Comparison of ENCODE assay signal across 1 fruit fly cellular context in genomic region chr3L:9128700-9129582, dm6.
A peak's percentile ranks its signal among the peaks of the same experiment; 100 is the strongest.
TF ChIP-seq lines count a peak whose summit lies in the region.

No protein-coding gene starts in this region.

TF ChIP-seq in whole organism, embryonic, 481 proteins besides CTCF, POLR2A, EP300 and RAD21 (continued from another document and continues in another):
- TF ChIP-seq CG12236 (GFP tag; optimal IDR thresholded peaks at IDR 0.05; lab: Kevin White, UChicago), result no peak
- peak; percentile 75 for TF ChIP-seq CG17385 (GFP tag; optimal IDR thresholded peaks at IDR 0.05; lab: Kevin White, UChicago)
- TF ChIP-seq Elba2 (GFP tag; optimal IDR thresholded peaks at IDR 0.05; lab: Kevin White, UChicago), result no peak
- TF ChIP-seq CG2116 (GFP tag; optimal IDR thresholded peaks at IDR 0.05; lab: Kevin White, UChicago), result peak; percentile 38
- TF ChIP-seq Nf-YA (GFP tag; IDR thresholded peaks at IDR 0.05; lab: Robert Waterston, UW), result 0 out of 2 replicates have a peak, but pooled peaks have one; percentile 20
- TF ChIP-seq tup (GFP tag; optimal IDR thresholded peaks at IDR 0.05; lab: Kevin White, UChicago), result no peak
- TF ChIP-seq tap (tag; optimal IDR thresholded peaks at IDR 0.05; lab: Kevin White, UChicago), result peak; percentile 49
- TF ChIP-seq HLH4C (GFP tag; IDR thresholded peaks at IDR 0.05; lab: Robert Waterston, UW; ENCODE audit: partially characterized antibody), result no peak
- peak; percentile 45 for TF ChIP-seq Meics (GFP tag; optimal IDR thresholded peaks at IDR 0.05; lab: Kevin White, UChicago)
- no peak for TF ChIP-seq Doc2 (GFP tag; IDR thresholded peaks at IDR 0.05; lab: Robert Waterston, UW)
- peak; percentile 89 for TF ChIP-seq CG7556 (GFP tag; optimal IDR thresholded peaks at IDR 0.05; lab: Kevin White, UChicago)
- TF ChIP-seq CG3847 (GFP tag; IDR thresholded peaks at IDR 0.05; lab: Robert Waterston, UW), result 0 out of 2 replicates have a peak, but pooled peaks have one; percentile 11
- TF ChIP-seq chif (GFP tag; optimal IDR thresholded peaks at IDR 0.05; lab: Kevin White, UChicago), result peak in 1 of 2 experiments; percentile 8
- no peak for TF ChIP-seq NC2α (GFP tag; optimal IDR thresholded peaks at IDR 0.05; lab: Kevin White, UChicago)
- peak; percentile 47 for TF ChIP-seq oc (tag; optimal IDR thresholded peaks at IDR 0.05; lab: Kevin White, UChicago)
- TF ChIP-seq CG2202 (tag; optimal IDR thresholded peaks at IDR 0.05; lab: Kevin White, UChicago), result peak; percentile 61
- no peak for TF ChIP-seq shn (GFP tag; optimal IDR thresholded peaks at IDR 0.05; lab: Kevin White, UChicago)
- TF ChIP-seq tna (GFP tag; IDR thresholded peaks at IDR 0.05; lab: Robert Waterston, UW; ENCODE audit: partially characterized antibody), result no peak
- no peak for TF ChIP-seq prd (optimal IDR thresholded peaks at IDR 0.05; lab: Kevin White, UChicago)
- peak; percentile 43; the same call in 1 of the 3 replicates for TF ChIP-seq prd (GFP tag; IDR thresholded peaks at IDR 0.05; lab: Robert Waterston, UW)
- peak; percentile 86 for TF ChIP-seq CoRest (tag; optimal IDR thresholded peaks at IDR 0.05; lab: Kevin White, UChicago)
- no peak for TF ChIP-seq sim (GFP tag; IDR thresholded peaks at IDR 0.05; lab: Robert Waterston, UW)
- no peak for TF ChIP-seq Ets97D (GFP tag; optimal IDR thresholded peaks at IDR 0.05; lab: Kevin White, UChicago)
- peak; percentile 58 for TF ChIP-seq nau (GFP tag; optimal IDR thresholded peaks at IDR 0.05; lab: Kevin White, UChicago)
- TF ChIP-seq CG10366 (GFP tag; IDR thresholded peaks at IDR 0.05; lab: Robert Waterston, UW), result no peak
- TF ChIP-seq CG11504 (tag; optimal IDR thresholded peaks at IDR 0.05; lab: Kevin White, UChicago), result peak; percentile 81
- TF ChIP-seq gcm (GFP tag; optimal IDR thresholded peaks at IDR 0.05; lab: Kevin White, UChicago), result peak; percentile 61
- TF ChIP-seq otp (GFP tag; IDR thresholded peaks at IDR 0.05; lab: Robert Waterston, UW), result no peak
- TF ChIP-seq C15 (GFP tag; IDR thresholded peaks at IDR 0.05; lab: Robert Waterston, UW), result no peak
- peak; percentile 81 for TF ChIP-seq Sox102F (GFP tag; optimal IDR thresholded peaks at IDR 0.05; lab: Kevin White, UChicago)
- TF ChIP-seq p53 (GFP tag; optimal IDR thresholded peaks at IDR 0.05; lab: Kevin White, UChicago), result no peak
- TF ChIP-seq cad (GFP tag; optimal IDR thresholded peaks at IDR 0.05; lab: Kevin White, UChicago), result no peak
- TF ChIP-seq stwl (tag; optimal IDR thresholded peaks at IDR 0.05; lab: Kevin White, UChicago), result no peak
- no peak for TF ChIP-seq crc (GFP tag; optimal IDR thresholded peaks at IDR 0.05; lab: Kevin White, UChicago)
- no peak for TF ChIP-seq Kr (GFP tag; optimal IDR thresholded peaks at IDR 0.05; lab: Kevin White, UChicago)
- peak; percentile 75 for TF ChIP-seq tio (GFP tag; optimal IDR thresholded peaks at IDR 0.05; lab: Kevin White, UChicago)
- peak in 1 of 2 experiments; percentile 5 for TF ChIP-seq Pdp1 (GFP tag; optimal IDR thresholded peaks at IDR 0.05; lab: Kevin White, UChicago)
- peak; percentile 40 for TF ChIP-seq CG31388 (GFP tag; optimal IDR thresholded peaks at IDR 0.05; lab: Kevin White, UChicago)
- TF ChIP-seq rib (GFP tag; IDR thresholded peaks at IDR 0.05; lab: Robert Waterston, UW), result peak; percentile 48; the same call in 1 of the 2 replicates
- peak; percentile 75 for TF ChIP-seq unpg (GFP tag; optimal IDR thresholded peaks at IDR 0.05; lab: Kevin White, UChicago)
- peak; percentile 50 for TF ChIP-seq ftz-f1 (GFP tag; optimal IDR thresholded peaks at IDR 0.05; lab: Kevin White, UChicago)
- TF ChIP-seq CG18619 (GFP tag; optimal IDR thresholded peaks at IDR 0.05; lab: Kevin White, UChicago), result peak; percentile 72
- TF ChIP-seq Ptx1 (GFP tag; IDR thresholded peaks at IDR 0.05; lab: Robert Waterston, UW), result peak; percentile 41
- TF ChIP-seq E2f1 (GFP tag; IDR thresholded peaks at IDR 0.05; lab: Robert Waterston, UW), result peak; percentile 23; the same call in 1 of the 2 replicates
- peak; percentile 20 for TF ChIP-seq sug (tag; optimal IDR thresholded peaks at IDR 0.05; lab: Kevin White, UChicago)
- TF ChIP-seq CG7372 (GFP tag; IDR thresholded peaks at IDR 0.05; lab: Robert Waterston, UW), result no peak
- TF ChIP-seq tin (GFP tag; optimal IDR thresholded peaks at IDR 0.05; lab: Kevin White, UChicago), result peak; percentile 51
- TF ChIP-seq CG5245 (GFP tag; optimal IDR thresholded peaks at IDR 0.05; lab: Kevin White, UChicago), result peak; percentile 41
- TF ChIP-seq esg (GFP tag; conservative IDR thresholded peaks at IDR 0.05; lab: Robert Waterston, UW), result 0 out of 2 replicates have a peak, but pooled peaks have one; percentile 11
- TF ChIP-seq schlank (tag; optimal IDR thresholded peaks at IDR 0.05; lab: Kevin White, UChicago), result no peak
- TF ChIP-seq CG12071 (GFP tag; optimal IDR thresholded peaks at IDR 0.05; lab: Kevin White, UChicago), result peak; percentile 3
- no peak for TF ChIP-seq B-H2 (GFP tag; optimal IDR thresholded peaks at IDR 0.05; lab: Kevin White, UChicago)
- TF ChIP-seq CG3065 (GFP tag; optimal IDR thresholded peaks at IDR 0.05; lab: Kevin White, UChicago), result peak; percentile 44
- peak; percentile 39 for TF ChIP-seq lab (GFP tag; optimal IDR thresholded peaks at IDR 0.05; lab: Kevin White, UChicago)
- peak; percentile 30 for TF ChIP-seq Usf (GFP tag; optimal IDR thresholded peaks at IDR 0.05; lab: Kevin White, UChicago)
- no peak for TF ChIP-seq ab (GFP tag; optimal IDR thresholded peaks at IDR 0.05; lab: Kevin White, UChicago)
- TF ChIP-seq inv (GFP tag; IDR thresholded peaks at IDR 0.05; lab: Robert Waterston, UW; ENCODE audit: partially characterized antibody), result no peak
- TF ChIP-seq Antp (GFP tag; optimal IDR thresholded peaks at IDR 0.05; lab: Kevin White, UChicago), result no peak
- TF ChIP-seq cato (GFP tag; optimal IDR thresholded peaks at IDR 0.05; lab: Kevin White, UChicago; ENCODE audit: borderline replicate concordance), result peak; percentile 42
- no peak for TF ChIP-seq CG34376 (GFP tag; optimal IDR thresholded peaks at IDR 0.05; lab: Kevin White, UChicago)
- TF ChIP-seq Nf-YB (GFP tag; optimal IDR thresholded peaks at IDR 0.05; lab: Kevin White, UChicago), result peak; percentile 72
- no peak for TF ChIP-seq CG17612 (GFP tag; IDR thresholded peaks at IDR 0.05; lab: Robert Waterston, UW)
- TF ChIP-seq abd-A (tag; optimal IDR thresholded peaks at IDR 0.05; lab: Kevin White, UChicago), result no peak
- no peak for TF ChIP-seq CG2889 (GFP tag; IDR thresholded peaks at IDR 0.05; lab: Robert Waterston, UW)
- TF ChIP-seq phol (tag; optimal IDR thresholded peaks at IDR 0.05; lab: Kevin White, UChicago), result peak; percentile 83
- peak in 1 of 2 experiments; percentile 82 for TF ChIP-seq bsh (GFP tag; optimal IDR thresholded peaks at IDR 0.05; lab: Kevin White, UChicago)
- peak; percentile 53 for TF ChIP-seq salm (tag; optimal IDR thresholded peaks at IDR 0.05; lab: Kevin White, UChicago)
- no peak for TF ChIP-seq peb (GFP tag; IDR thresholded peaks at IDR 0.05; lab: Robert Waterston, UW)
- no peak for TF ChIP-seq CG4854 (GFP tag; optimal IDR thresholded peaks at IDR 0.05; lab: Kevin White, UChicago)
- TF ChIP-seq sd (tag; optimal IDR thresholded peaks at IDR 0.05; lab: Kevin White, UChicago), result peak; percentile 16
- 0 out of 3 replicates have a peak, but pooled peaks have one; percentile 36 for TF ChIP-seq Opbp (GFP tag; IDR thresholded peaks at IDR 0.05; lab: Robert Waterston, UW; ENCODE audit: partially characterized antibody)
- TF ChIP-seq Jarid2 (GFP tag; optimal IDR thresholded peaks at IDR 0.05; lab: Kevin White, UChicago), result no peak
- TF ChIP-seq CG7745 (tag; optimal IDR thresholded peaks at IDR 0.05; lab: Kevin White, UChicago), result no peak
- TF ChIP-seq Eip74EF (GFP tag; optimal IDR thresholded peaks at IDR 0.05; lab: Kevin White, UChicago), result peak in 1 of 2 experiments; percentile 65
- peak; percentile 19 for TF ChIP-seq Dek (tag; optimal IDR thresholded peaks at IDR 0.05; lab: Kevin White, UChicago)
- peak; percentile 33 for TF ChIP-seq Fer3 (tag; optimal IDR thresholded peaks at IDR 0.05; lab: Kevin White, UChicago)
- peak; percentile 79 for TF ChIP-seq D19A (tag; optimal IDR thresholded peaks at IDR 0.05; lab: Kevin White, UChicago)
- TF ChIP-seq CG7839 (tag; optimal IDR thresholded peaks at IDR 0.05; lab: Kevin White, UChicago), result peak; percentile 70
- no peak for TF ChIP-seq BEAF-32 (GFP tag; optimal IDR thresholded peaks at IDR 0.05; lab: Kevin White, UChicago)
- peak; percentile 38 for TF ChIP-seq exex (tag; optimal IDR thresholded peaks at IDR 0.05; lab: Kevin White, UChicago)
- TF ChIP-seq CG7786 (GFP tag; optimal IDR thresholded peaks at IDR 0.05; lab: Kevin White, UChicago), result no peak
- TF ChIP-seq Sry-δ (GFP tag; optimal IDR thresholded peaks at IDR 0.05; lab: Kevin White, UChicago), result no peak
- no peak for TF ChIP-seq CG8089 (GFP tag; optimal IDR thresholded peaks at IDR 0.05; lab: Kevin White, UChicago)
- TF ChIP-seq Ets65A (GFP tag; lab: Kevin White, UChicago), result no peak
- no peak for TF ChIP-seq amos (GFP tag; IDR thresholded peaks at IDR 0.05; lab: Robert Waterston, UW; ENCODE audit: partially characterized antibody)
- peak; percentile 44 for TF ChIP-seq wor (GFP tag; IDR thresholded peaks at IDR 0.05; lab: Robert Waterston, UW)
- no peak for TF ChIP-seq CG3838 (GFP tag; optimal IDR thresholded peaks at IDR 0.05; lab: Kevin White, UChicago)
- TF ChIP-seq CG16815 (GFP tag; optimal IDR thresholded peaks at IDR 0.05; lab: Kevin White, UChicago), result peak; percentile 62
- TF ChIP-seq jumu (GFP tag; optimal IDR thresholded peaks at IDR 0.05; lab: Kevin White, UChicago), result no peak
- TF ChIP-seq CG10209 (GFP tag; optimal IDR thresholded peaks at IDR 0.05; lab: Kevin White, UChicago), result peak; percentile 77
- no peak for TF ChIP-seq CG18764 (GFP tag; optimal IDR thresholded peaks at IDR 0.05; lab: Kevin White, UChicago)
- TF ChIP-seq CG4730 (GFP tag; IDR thresholded peaks at IDR 0.05; lab: Robert Waterston, UW), result no peak
- TF ChIP-seq stc (GFP tag; IDR thresholded peaks at IDR 0.05; lab: Robert Waterston, UW), result no peak
- 0 out of 2 replicates have a peak, but pooled peaks have one; percentile 31 for TF ChIP-seq vvl (GFP tag; IDR thresholded peaks at IDR 0.05; lab: Robert Waterston, UW)
- TF ChIP-seq ranshi (GFP tag; IDR thresholded peaks at IDR 0.05; lab: Robert Waterston, UW), result 0 out of 2 replicates have a peak, but pooled peaks have one; percentile 4
- TF ChIP-seq ATbp (GFP tag; optimal IDR thresholded peaks at IDR 0.05; lab: Kevin White, UChicago), result peak; percentile 58
- TF ChIP-seq Tbp (GFP tag; optimal IDR thresholded peaks at IDR 0.05; lab: Kevin White, UChicago), result no peak
- no peak for TF ChIP-seq Scr (GFP tag; IDR thresholded peaks at IDR 0.05; lab: Robert Waterston, UW; ENCODE audit: partially characterized antibody)
- 0 out of 2 replicates have a peak, but pooled peaks have one; percentile 30 for TF ChIP-seq CG6689 (GFP tag; IDR thresholded peaks at IDR 0.05; lab: Robert Waterston, UW)
- peak; percentile 32; the same call in 1 of the 3 replicates for TF ChIP-seq CG11093 (GFP tag; IDR thresholded peaks at IDR 0.05; lab: Robert Waterston, UW)
- peak; percentile 51 for TF ChIP-seq run (tag; optimal IDR thresholded peaks at IDR 0.05; lab: Kevin White, UChicago)
- TF ChIP-seq trh (GFP tag; optimal IDR thresholded peaks at IDR 0.05; lab: Kevin White, UChicago), result peak; percentile 33
- TF ChIP-seq kah (GFP tag; optimal IDR thresholded peaks at IDR 0.05; lab: Kevin White, UChicago), result no peak
- no peak for TF ChIP-seq Dip2 (GFP tag; IDR thresholded peaks at IDR 0.05; lab: Robert Waterston, UW)
- TF ChIP-seq Taf1 (GFP tag; IDR thresholded peaks at IDR 0.05; lab: Robert Waterston, UW), result no peak
- no peak for TF ChIP-seq gfzf (GFP tag; optimal IDR thresholded peaks at IDR 0.05; lab: Kevin White, UChicago)
- TF ChIP-seq chm (GFP tag; IDR thresholded peaks at IDR 0.05; lab: Robert Waterston, UW), result no peak
- TF ChIP-seq Oaz (GFP tag; IDR thresholded peaks at IDR 0.05; lab: Robert Waterston, UW), result no peak
- peak; percentile 89 for TF ChIP-seq CG18262 (tag; optimal IDR thresholded peaks at IDR 0.05; lab: Kevin White, UChicago)
- TF ChIP-seq CG2120 (GFP tag; optimal IDR thresholded peaks at IDR 0.05; lab: Kevin White, UChicago), result peak; percentile 35
- TF ChIP-seq fd3F (GFP tag; optimal IDR thresholded peaks at IDR 0.05; lab: Kevin White, UChicago), result peak; percentile 58
- TF ChIP-seq Bgb (GFP tag; IDR thresholded peaks at IDR 0.05; lab: Robert Waterston, UW; ENCODE audit: partially characterized antibody), result no peak
- TF ChIP-seq Neu2 (GFP tag; optimal IDR thresholded peaks at IDR 0.05; lab: Kevin White, UChicago; ENCODE audit: borderline replicate concordance), result no peak
- TF ChIP-seq CG8281 (tag; optimal IDR thresholded peaks at IDR 0.05; lab: Kevin White, UChicago), result peak; percentile 6
- TF ChIP-seq CG9876 (GFP tag; optimal IDR thresholded peaks at IDR 0.05; lab: Kevin White, UChicago), result no peak
- TF ChIP-seq pzg (GFP tag; optimal IDR thresholded peaks at IDR 0.05; lab: Kevin White, UChicago), result no peak
- no peak for TF ChIP-seq CG6791 (GFP tag; IDR thresholded peaks at IDR 0.05; lab: Robert Waterston, UW; ENCODE audit: partially characterized antibody)
- TF ChIP-seq CG31224 (GFP tag; IDR thresholded peaks at IDR 0.05; lab: Robert Waterston, UW), result no peak
- TF ChIP-seq cwo (GFP tag; optimal IDR thresholded peaks at IDR 0.05; lab: Kevin White, UChicago), result peak; percentile 47
- TF ChIP-seq D19B (GFP tag; optimal IDR thresholded peaks at IDR 0.05; lab: Kevin White, UChicago), result peak; percentile 96
- no peak for TF ChIP-seq gt (GFP tag; IDR thresholded peaks at IDR 0.05; lab: Robert Waterston, UW)
- TF ChIP-seq bigmax (GFP tag; optimal IDR thresholded peaks at IDR 0.05; lab: Kevin White, UChicago), result no peak
- TF ChIP-seq cg (GFP tag; optimal IDR thresholded peaks at IDR 0.05; lab: Kevin White, UChicago), result no peak
- TF ChIP-seq Hr51 (GFP tag; optimal IDR thresholded peaks at IDR 0.05; lab: Kevin White, UChicago), result peak in 1 of 2 experiments; percentile 87
- TF ChIP-seq grn (GFP tag; optimal IDR thresholded peaks at IDR 0.05; lab: Kevin White, UChicago), result peak; percentile 23
- peak; percentile 59 for TF ChIP-seq Med (GFP tag; lab: Kevin White, UChicago)
- peak; percentile 23 for TF ChIP-seq CG4617 (GFP tag; optimal IDR thresholded peaks at IDR 0.05; lab: Kevin White, UChicago; ENCODE audit: borderline replicate concordance)
- no peak for TF ChIP-seq CG7928 (GFP tag; optimal IDR thresholded peaks at IDR 0.05; lab: Kevin White, UChicago)
- 0 out of 3 replicates have a peak, but pooled peaks have one; percentile 54 for TF ChIP-seq CG2199 (GFP tag; IDR thresholded peaks at IDR 0.05; lab: Robert Waterston, UW)
- peak; percentile 59 for TF ChIP-seq CG17359 (tag; optimal IDR thresholded peaks at IDR 0.05; lab: Kevin White, UChicago)
- peak; percentile 59 for TF ChIP-seq CG12659 (GFP tag; optimal IDR thresholded peaks at IDR 0.05; lab: Kevin White, UChicago)
